Worm (Caenorhabditis elegans) whole organism, mixed stage, embryonic: ENCODE measurements around the gene ymel-1.

Experiments used
- blmp-1 ChIP-seq: fragments of 150-350 bp; optimal IDR thresholded peaks from 2 replicates; lab custom pipeline; 2014; ENCODE audit warnings: missing biosample characterization, missing genetic modification characterization
- ceh-39 ChIP-seq: fragments of 150-350 bp; optimal IDR thresholded peaks from 2 replicates; lab custom pipeline; 2014; ENCODE audit warnings: missing biosample characterization, missing genetic modification characterization
- ceh-83 ChIP-seq: fragments of 200-800 bp; sonication (Bioruptor generic); optimal IDR thresholded peaks from 2 replicates; lab custom pipeline; 2018; ENCODE audit warnings: mild to moderate bottlenecking, missing genetic modification characterization, missing compliant biosample characterization
- ces-1 ChIP-seq: fragments of 150-350 bp; optimal IDR thresholded peaks from 2 replicates; lab custom pipeline; 2014; ENCODE audit warnings: missing biosample characterization, missing genetic modification reagents, missing genetic modification characterization
- elt-1 ChIP-seq: sonication (generic microtip); optimal IDR thresholded peaks from 2 replicates; lab custom pipeline; 2017; ENCODE audit warnings: missing genetic modification characterization, mild to moderate bottlenecking, missing compliant biosample characterization, antibody characterized with exemption, moderate library complexity, borderline replicate concordance; ENCODE audit not compliant: insufficient read depth
- lsy-2 ChIP-seq: fragments of 150-350 bp; optimal IDR thresholded peaks from 2 replicates; lab custom pipeline; 2014; ENCODE audit warnings: missing biosample characterization, missing genetic modification characterization
- mls-2 ChIP-seq: sonication (generic microtip); optimal IDR thresholded peaks from 2 replicates; lab custom pipeline; 2016; ENCODE audit warnings: mild to moderate bottlenecking, missing genetic modification characterization, moderate library complexity, missing compliant biosample characterization
- pha-4 ChIP-seq: fragments of 150-350 bp; optimal IDR thresholded peaks from 2 replicates; lab custom pipeline; 2018; ENCODE audit warnings: missing biosample characterization, missing genetic modification reagents, missing genetic modification characterization
- unc-39 ChIP-seq: fragments of 150-350 bp; optimal IDR thresholded peaks from 2 replicates; lab custom pipeline; 2014; ENCODE audit warnings: missing biosample characterization, missing genetic modification characterization
- unc-62 ChIP-seq: fragments of 150-350 bp; optimal IDR thresholded peaks from 2 replicates; lab custom pipeline; 2014; ENCODE audit warnings: missing biosample characterization, missing genetic modification reagents, missing genetic modification characterization
- ztf-11 ChIP-seq: fragments of 150-350 bp; optimal IDR thresholded peaks from 2 replicates; lab custom pipeline; 2014; ENCODE audit warnings: missing biosample characterization, missing genetic modification characterization

- TF ChIP-seq unc-39 (tag; lab: Kevin White, UChicago) (no peak), unc-62 (GFP tag; lab: Kevin White, UChicago) (no peak), lsy-2 (tag; lab: Kevin White, UChicago) (no peak), ceh-83 (GFP tag; lab: Kevin White, UChicago) (no peak), pha-4 (no peak), elt-1 (tag; lab: Kevin White, UChicago) (no peak), blmp-1 (no peak), mls-2 (tag; lab: Kevin White, UChicago) (no peak), ces-1 (GFP tag; lab: Kevin White, UChicago) (no peak), ztf-11 (no peak), ceh-39 (no peak)
Observed at ce11 chrIII:10386476-10386875, 29.5 kb upstream of the ymel-1 start, which contains the start of gene C38H2.3.
